Worm (Caenorhabditis elegans) whole organism, late embryonic: Measurements from ENCODE around the gene K04B12.2.

ENCODE experiments used
- C38D4.7 ChIP-seq: fragments of 200-800 bp; sonication (Bioruptor generic); optimal IDR thresholded peaks from 2 replicates; lab custom pipeline; 2018; ENCODE audit warnings: mild to moderate bottlenecking, missing genetic modification characterization, moderate library complexity, missing compliant biosample characterization
- F13H6.1 ChIP-seq: sonication (generic microtip); optimal IDR thresholded peaks from 2 replicates; lab custom pipeline; 2016; ENCODE audit warnings: missing genetic modification characterization, missing compliant biosample characterization
- K02D7.2 ChIP-seq: sonication (generic microtip); optimal IDR thresholded peaks from 2 replicates; lab custom pipeline; 2017; ENCODE audit warnings: mild to moderate bottlenecking, missing genetic modification characterization, missing compliant biosample characterization
- K09A11.1 ChIP-seq: sonication (generic microtip); optimal IDR thresholded peaks from 2 replicates; lab custom pipeline; 2017; ENCODE audit warnings: antibody characterized with exemption, mild to moderate bottlenecking, missing genetic modification characterization, missing compliant biosample characterization; ENCODE audit not compliant: insufficient read depth
- ahr-1 ChIP-seq: sonication (generic microtip); optimal IDR thresholded peaks from 2 replicates; lab custom pipeline; 2016; ENCODE audit warnings: missing genetic modification characterization, missing compliant biosample characterization
- ama-1 ChIP-seq: fragments of 150-350 bp; optimal IDR thresholded peaks from 2 replicates; lab custom pipeline; 2014
- ceh-14 ChIP-seq: sonication (generic microtip); optimal IDR thresholded peaks from 2 replicates; lab custom pipeline; 2016; ENCODE audit warnings: missing genotype, missing genetic modification characterization, missing compliant biosample characterization
- ceh-18 ChIP-seq: sonication (generic microtip); optimal IDR thresholded peaks from 2 replicates; lab custom pipeline; 2016; ENCODE audit warnings: missing genetic modification characterization, missing compliant biosample characterization
- ceh-2 ChIP-seq: sonication (generic microtip); optimal IDR thresholded peaks from 2 replicates; lab custom pipeline; 2016; ENCODE audit warnings: missing genotype, missing genetic modification characterization, missing compliant biosample characterization
- ceh-24 ChIP-seq: sonication (generic microtip); optimal IDR thresholded peaks from 2 replicates; lab custom pipeline; 2016; ENCODE audit warnings: mild to moderate bottlenecking, missing genetic modification characterization, missing compliant biosample characterization
- ceh-30 ChIP-seq: fragments of 150-350 bp; optimal IDR thresholded peaks from 2 replicates; lab custom pipeline; 2014; ENCODE audit warnings: missing biosample characterization, missing genetic modification characterization
- ceh-31 ChIP-seq: sonication (generic microtip); optimal IDR thresholded peaks from 2 replicates; lab custom pipeline; 2016; ENCODE audit warnings: missing genetic modification characterization, missing compliant biosample characterization
- ceh-34 ChIP-seq: sonication (generic microtip); optimal IDR thresholded peaks from 2 replicates; lab custom pipeline; 2016; ENCODE audit warnings: mild to moderate bottlenecking, missing genetic modification characterization, missing compliant biosample characterization
- ceh-48 ChIP-seq: sonication (generic microtip); optimal IDR thresholded peaks from 2 replicates; lab custom pipeline; 2016; ENCODE audit warnings: missing genetic modification characterization, inconsistent platforms, missing compliant biosample characterization
- ceh-6 ChIP-seq: fragments of 200-800 bp; sonication (Bioruptor generic); optimal IDR thresholded peaks from 2 replicates; lab custom pipeline; 2018; ENCODE audit warnings: mild to moderate bottlenecking, missing genetic modification characterization, missing compliant biosample characterization
- che-1 ChIP-seq: sonication (generic microtip); optimal IDR thresholded peaks from 2 replicates; lab custom pipeline; 2016; ENCODE audit warnings: mild to moderate bottlenecking, missing genetic modification characterization, missing compliant biosample characterization
- dmd-4 ChIP-seq: sonication (generic microtip); optimal IDR thresholded peaks from 2 replicates; lab custom pipeline; 2016; ENCODE audit warnings: borderline replicate concordance, missing genetic modification characterization, missing compliant biosample characterization
- dve-1 ChIP-seq: sonication (generic microtip); optimal IDR thresholded peaks from 2 replicates; lab custom pipeline; 2017; ENCODE audit warnings: antibody characterized with exemption, mild to moderate bottlenecking, missing genetic modification characterization, missing compliant biosample characterization
- elt-2 ChIP-seq: sonication (generic microtip); optimal IDR thresholded peaks from 2 replicates; lab custom pipeline; 2016; ENCODE audit warnings: missing genetic modification reagents, missing genetic modification characterization, missing compliant biosample characterization
- elt-4 ChIP-seq: sonication (generic microtip); optimal IDR thresholded peaks from 2 replicates; lab custom pipeline; 2016; ENCODE audit warnings: missing genetic modification characterization, missing compliant biosample characterization
- ets-4 ChIP-seq: sonication (generic microtip); optimal IDR thresholded peaks from 2 replicates; lab custom pipeline; 2016; ENCODE audit warnings: missing genetic modification characterization, missing compliant biosample characterization
- eyg-1 ChIP-seq: sonication (generic microtip); optimal IDR thresholded peaks from 2 replicates; lab custom pipeline; 2016; ENCODE audit warnings: missing genotype, missing genetic modification characterization, missing compliant biosample characterization
- fax-1 ChIP-seq: sonication (generic microtip); optimal IDR thresholded peaks from 2 replicates; lab custom pipeline; 2016; ENCODE audit warnings: missing genotype, missing genetic modification characterization, missing compliant biosample characterization
- fkh-10 ChIP-seq: fragments of 150-350 bp; optimal IDR thresholded peaks from 2 replicates; lab custom pipeline; 2014; ENCODE audit warnings: missing biosample characterization, missing genetic modification reagents, missing genetic modification characterization
- fkh-6 ChIP-seq: sonication (generic microtip); optimal IDR thresholded peaks from 2 replicates; lab custom pipeline; 2016; ENCODE audit warnings: missing genetic modification characterization, missing compliant biosample characterization
- hlh-15 ChIP-seq: sonication (generic microtip); optimal IDR thresholded peaks from 2 replicates; lab custom pipeline; 2016; ENCODE audit warnings: missing genetic modification characterization, missing compliant biosample characterization
- hlh-30 ChIP-seq: sonication (generic microtip); optimal IDR thresholded peaks from 2 replicates; lab custom pipeline; 2017; ENCODE audit warnings: antibody characterized with exemption, missing genetic modification characterization, missing compliant biosample characterization; ENCODE audit not compliant: insufficient read depth
- hlh-6 ChIP-seq: sonication (generic microtip); optimal IDR thresholded peaks from 2 replicates; lab custom pipeline; 2016; ENCODE audit warnings: missing genotype, missing genetic modification characterization, missing compliant biosample characterization
- lim-6 ChIP-seq: sonication (generic microtip); optimal IDR thresholded peaks from 2 replicates; lab custom pipeline; 2016; ENCODE audit warnings: missing genetic modification characterization, missing compliant biosample characterization
- lin-11 ChIP-seq: fragments of 200-800 bp; sonication (Bioruptor generic); optimal IDR thresholded peaks from 2 replicates; lab custom pipeline; 2018; ENCODE audit warnings: mild to moderate bottlenecking, missing genetic modification characterization, missing compliant biosample characterization
- madf-2 ChIP-seq: sonication (generic microtip); optimal IDR thresholded peaks from 2 replicates; lab custom pipeline; 2017; ENCODE audit warnings: missing genetic modification characterization, missing compliant biosample characterization
- mec-3 ChIP-seq: sonication (generic microtip); optimal IDR thresholded peaks from 2 replicates; lab custom pipeline; 2016; ENCODE audit warnings: borderline replicate concordance, missing genetic modification characterization, missing compliant biosample characterization
- nfya-1 ChIP-seq: sonication (generic microtip); optimal IDR thresholded peaks from 2 replicates; lab custom pipeline; 2017; ENCODE audit warnings: missing genetic modification characterization, mild to moderate bottlenecking, missing compliant biosample characterization, antibody characterized with exemption, moderate library complexity
- npax-4 ChIP-seq: sonication (generic microtip); optimal IDR thresholded peaks from 2 replicates; lab custom pipeline; 2016; ENCODE audit warnings: missing genetic modification characterization, missing compliant biosample characterization
- odd-2 ChIP-seq: sonication (generic microtip); optimal IDR thresholded peaks from 2 replicates; lab custom pipeline; 2017; ENCODE audit warnings: antibody characterized with exemption, mild to moderate bottlenecking, missing genetic modification characterization, missing compliant biosample characterization
- pag-3 ChIP-seq: sonication (generic microtip); optimal IDR thresholded peaks from 2 replicates; lab custom pipeline; 2016; ENCODE audit warnings: missing compliant biosample characterization, missing genetic modification characterization, borderline replicate concordance
- pat-9 ChIP-seq: fragments of 200-800 bp; sonication (Bioruptor generic); optimal IDR thresholded peaks from 2 replicates; lab custom pipeline; 2018; ENCODE audit warnings: mild to moderate bottlenecking, missing genetic modification characterization, moderate library complexity, missing compliant biosample characterization
- pax-1 ChIP-seq: fragments of 150-350 bp; optimal IDR thresholded peaks from 2 replicates; lab custom pipeline; 2014; ENCODE audit warnings: missing biosample characterization, missing genetic modification characterization
- pha-4 ChIP-seq: fragments of 150-350 bp; optimal IDR thresholded peaks from 2 replicates; lab custom pipeline; 2018; ENCODE audit warnings: missing biosample characterization, missing genetic modification reagents, missing genetic modification characterization
- pqm-1 ChIP-seq: sonication (generic microtip); optimal IDR thresholded peaks from 2 replicates; lab custom pipeline; 2016; ENCODE audit warnings: missing genetic modification characterization, missing compliant biosample characterization
- sdc-2 ChIP-seq: sonication (generic microtip); optimal IDR thresholded peaks from 2 replicates; lab custom pipeline; 2016; ENCODE audit warnings: missing genotype, missing genetic modification characterization, missing compliant biosample characterization
- sox-2 ChIP-seq: fragments of 200-800 bp; sonication (Bioruptor generic); IDR thresholded peaks from 2 replicates; pipeline ENCODE4 v1.3.6; 2022; ENCODE audit warnings: missing genetic modification reagents, missing genetic modification characterization, missing compliant biosample characterization
- sox-4 ChIP-seq: sonication (generic microtip); optimal IDR thresholded peaks from 2 replicates; lab custom pipeline; 2017; ENCODE audit warnings: mild to moderate bottlenecking, missing genetic modification characterization, inconsistent platforms, missing compliant biosample characterization
- tbx-2 ChIP-seq: sonication (generic microtip); optimal IDR thresholded peaks from 2 replicates; lab custom pipeline; 2016; ENCODE audit warnings: missing genetic modification characterization, missing compliant biosample characterization
- tbx-7 ChIP-seq: sonication (generic microtip); optimal IDR thresholded peaks from 2 replicates; lab custom pipeline; 2016; ENCODE audit warnings: missing genotype, missing genetic modification characterization, missing compliant biosample characterization
- ttx-3 ChIP-seq: sonication (generic microtip); optimal IDR thresholded peaks from 2 replicates; lab custom pipeline; 2016; ENCODE audit warnings: missing genetic modification reagents, missing genetic modification characterization, missing compliant biosample characterization
- unc-42 ChIP-seq: sonication (generic microtip); optimal IDR thresholded peaks from 2 replicates; lab custom pipeline; 2016; ENCODE audit warnings: missing genotype, missing genetic modification characterization, missing compliant biosample characterization
- unc-55 ChIP-seq: sonication (generic microtip); optimal IDR thresholded peaks from 2 replicates; lab custom pipeline; 2017; ENCODE audit warnings: missing biosample characterization, missing genetic modification reagents, missing genetic modification characterization

The K04B12.2 gene

ce11 chrII:14451934-14452333 lies 14.2 kb upstream of the K04B12.2 start:
- TF ChIP-seq sox-2 (GFP tag; lab: Robert Waterston, UW): no peak
- no peak for TF ChIP-seq dve-1
- TF ChIP-seq ceh-18 (tag; lab: Kevin White, UChicago): no peak
- TF ChIP-seq unc-42 (tag; lab: Kevin White, UChicago): no peak
- TF ChIP-seq sdc-2 (tag; lab: Kevin White, UChicago): no peak
- no peak for TF ChIP-seq sox-4
- TF ChIP-seq pqm-1 (tag; lab: Kevin White, UChicago): no peak
- TF ChIP-seq ceh-6 (GFP tag; lab: Kevin White, UChicago): no peak
- no peak for TF ChIP-seq ets-4 (tag; lab: Kevin White, UChicago)
- TF ChIP-seq, all 69 proteins: peak for 0

ce11 chrII:14441144-14441543 lies 3.4 kb upstream of the K04B12.2 start, which contains the start of gene smg-8:
TSS of gene smg-8 (plus strand) at chrII:14441409.
- TF ChIP-seq ttx-3 (tag; lab: Kevin White, UChicago) (no peak), che-1 (tag; lab: Kevin White, UChicago) (no peak), npax-4 (tag; lab: Kevin White, UChicago) (no peak), ceh-14 (tag; lab: Kevin White, UChicago) (no peak), mec-3 (no peak), ceh-34 (tag; lab: Kevin White, UChicago) (peak; percentile 15), elt-2 (tag; lab: Kevin White, UChicago) (no peak), unc-55 (GFP tag; lab: Kevin White, UChicago) (peak; percentile 77), odd-2 (tag; lab: Kevin White, UChicago) (no peak), fkh-6 (no peak), hlh-6 (tag; lab: Kevin White, UChicago) (no peak), pag-3 (no peak), sox-2 (GFP tag; lab: Robert Waterston, UW) (no peak), elt-4 (tag; lab: Kevin White, UChicago) (no peak), lim-6 (tag; lab: Kevin White, UChicago) (no peak), madf-2 (no peak), ets-4 (tag; lab: Kevin White, UChicago) (no peak), ceh-2 (tag; lab: Kevin White, UChicago) (no peak), ceh-31 (peak; percentile 44), ceh-24 (tag; lab: Kevin White, UChicago) (no peak), F13H6.1 (tag; lab: Kevin White, UChicago) (no peak), K02D7.2 (no peak), ceh-48 (tag; lab: Kevin White, UChicago) (no peak), ceh-30 (tag; lab: Kevin White, UChicago) (no peak), dve-1 (peak; percentile 59), tbx-7 (tag; lab: Kevin White, UChicago) (no peak), ahr-1 (tag; lab: Kevin White, UChicago) (no peak), tbx-2 (tag; lab: Kevin White, UChicago) (peak; percentile 27), hlh-30 (tag; lab: Kevin White, UChicago) (no peak), sdc-2 (tag; lab: Kevin White, UChicago) (no peak), hlh-15 (tag; lab: Kevin White, UChicago) (no peak), pax-1 (tag; lab: Kevin White, UChicago) (peak; percentile 30), nfya-1 (tag; lab: Kevin White, UChicago) (peak; percentile 80), ama-1 (lab: Kevin White, UChicago) (no peak), ceh-18 (tag; lab: Kevin White, UChicago) (no peak), eyg-1 (tag; lab: Kevin White, UChicago) (no peak), pha-4 (tag; lab: Kevin White, UChicago) (no peak), fax-1 (no peak), K09A11.1 (no peak), lin-11 (tag; lab: Kevin White, UChicago) (no peak), fkh-10 (GFP tag; lab: Kevin White, UChicago) (no peak), dmd-4 (tag; lab: Kevin White, UChicago) (no peak), pqm-1 (tag; lab: Kevin White, UChicago) (no peak), C38D4.7 (GFP tag; lab: Kevin White, UChicago) (no peak), unc-42 (tag; lab: Kevin White, UChicago) (peak; percentile 66), pat-9 (tag; lab: Kevin White, UChicago) (no peak)
- TF ChIP-seq, all 69 proteins: peak for 8
